Fruit fly (Drosophila melanogaster) whole organism, adult: ENCODE data around the gene CG46280.
A peak's percentile ranks its signal among the peaks of the same experiment; 100 is the strongest.

Experiments used
- CG11617 ChIP-seq: fragments of 200-800 bp; sonication (Bioruptor generic); optimal IDR thresholded peaks from 2 replicates; lab custom pipeline; 2017; ENCODE audit warnings: mild to moderate bottlenecking, missing biosample characterization, missing genetic modification reagents, missing genetic modification characterization
- CG12768 ChIP-seq: fragments of 200-800 bp; sonication (Bioruptor generic); optimal IDR thresholded peaks from 2 replicates; lab custom pipeline; 2017; ENCODE audit warnings: missing biosample characterization, missing genetic modification characterization, mild to moderate bottlenecking, moderate library complexity, missing genetic modification reagents
- CG1620 ChIP-seq: fragments of 200-800 bp; sonication (Bioruptor generic); optimal IDR thresholded peaks from 2 replicates; lab custom pipeline; 2016; ENCODE audit warnings: missing biosample characterization, missing genetic modification characterization
- CG33017 ChIP-seq: fragments of 200-800 bp; sonication (Bioruptor generic); optimal IDR thresholded peaks from 2 replicates; lab custom pipeline; 2018; ENCODE audit warnings: missing biosample characterization, mild to moderate bottlenecking, missing genetic modification characterization, moderate library complexity
- CG5204 ChIP-seq: fragments of 200-800 bp; sonication (Bioruptor generic); optimal IDR thresholded peaks from 2 replicates; lab custom pipeline; 2016; ENCODE audit warnings: missing biosample characterization, missing genetic modification characterization
- Clk ChIP-seq: fragments of 200-800 bp; sonication (Bioruptor generic); optimal IDR thresholded peaks from 2 replicates; lab custom pipeline; 2017; ENCODE audit warnings: missing biosample characterization, missing genetic modification characterization
- Crg-1 ChIP-seq: fragments of 200-800 bp; sonication (Bioruptor generic); optimal IDR thresholded peaks from 2 replicates; lab custom pipeline; 2016; ENCODE audit warnings: missing biosample characterization, missing genetic modification characterization
- Mnt ChIP-seq: fragments of 200-800 bp; sonication (Bioruptor generic); optimal IDR thresholded peaks from 2 replicates; lab custom pipeline; 2016; ENCODE audit warnings: missing biosample characterization, mild to moderate bottlenecking, missing genetic modification characterization
- bab1 ChIP-seq: fragments of 200-800 bp; sonication (Bioruptor generic); optimal IDR thresholded peaks from 3 replicates; lab custom pipeline; 2019; ENCODE audit warnings: missing biosample characterization, mild to moderate bottlenecking, missing genetic modification characterization, moderate library complexity
- cnc ChIP-seq, 2 experiments: fragments of >200 bp; optimal IDR thresholded peaks; 2 replicates each; lab custom pipeline; 2017
- kay ChIP-seq: fragments of 200-800 bp; sonication (Bioruptor generic); peaks from one replicate; lab custom pipeline; 2016; ENCODE audit warnings: missing biosample characterization, missing genetic modification characterization, borderline replicate concordance
- ovo ChIP-seq: fragments of 200-800 bp; sonication (Bioruptor generic); optimal IDR thresholded peaks from 2 replicates; lab custom pipeline; 2016; ENCODE audit warnings: missing biosample characterization, missing genetic modification characterization
- pad ChIP-seq: fragments of 200-800 bp; sonication (Bioruptor generic); optimal IDR thresholded peaks from 3 replicates; lab custom pipeline; 2017; ENCODE audit warnings: missing biosample characterization, missing genetic modification characterization, mild to moderate bottlenecking, moderate library complexity, missing genetic modification reagents
- tj ChIP-seq: fragments of 200-800 bp; sonication (Bioruptor generic); optimal IDR thresholded peaks from 3 replicates; lab custom pipeline; 2017; ENCODE audit warnings: missing biosample characterization, mild to moderate bottlenecking, missing genetic modification characterization, moderate library complexity

- TF ChIP-seq tj (GFP tag; lab: Kevin White, UChicago) (peak; percentile 99), CG33017 (tag; lab: Kevin White, UChicago) (no peak), cnc (optimal IDR thresholded peaks at IDR 0.05; lab: Kevin White, UChicago) (no peak), CG5204 (GFP tag; lab: Kevin White, UChicago) (no peak), CG12768 (GFP tag; lab: Kevin White, UChicago) (no peak), ovo (no peak), Mnt (GFP tag; lab: Kevin White, UChicago) (no peak), CG1620 (GFP tag; lab: Kevin White, UChicago) (no peak), kay (GFP tag; lab: Kevin White, UChicago) (no peak), bab1 (no peak), Crg-1 (GFP tag; lab: Kevin White, UChicago) (no peak), Clk (no peak), pad (GFP tag; lab: Kevin White, UChicago) (no peak), CG11617 (GFP tag; lab: Kevin White, UChicago) (no peak)
These were observed 11.5 kb downstream of the CG46280 start for dm6 chr3R:13018995-13019394.
